Fruit fly (Drosophila melanogaster) whole organism, embryonic: ENCODE results near the gene red.

Experiments used
- Antp ChIP-seq: fragments of 200-800 bp; sonication (Bioruptor generic); optimal IDR thresholded peaks from 3 replicates; lab custom pipeline; 2016; ENCODE audit warnings: missing biosample characterization, missing genetic modification characterization
- Blimp-1 ChIP-seq: fragments of 200-800 bp; sonication (Bioruptor generic); optimal IDR thresholded peaks from 3 replicates; lab custom pipeline; 2018; ENCODE audit warnings: missing biosample characterization, missing genetic modification characterization, mild to moderate bottlenecking, moderate library complexity, missing genetic modification reagents
- CG11085 ChIP-seq: fragments of 200-800 bp; sonication (Bioruptor generic); IDR thresholded peaks from 2 replicates; pipeline ENCODE4 v1.3.6; 2022; ENCODE audit warnings: missing biosample characterization, missing genetic modification characterization
- CG11398 ChIP-seq: fragments of 200-800 bp; sonication (Bioruptor generic); optimal IDR thresholded peaks from 2 replicates; lab custom pipeline; 2016; ENCODE audit warnings: missing biosample characterization, missing genetic modification characterization
- CG12071 ChIP-seq: fragments of 200-800 bp; sonication (Bioruptor generic); optimal IDR thresholded peaks from 3 replicates; lab custom pipeline; 2018; ENCODE audit warnings: missing biosample characterization, mild to moderate bottlenecking, missing genetic modification characterization
- CG12659 ChIP-seq: fragments of 200-800 bp; sonication (Bioruptor generic); optimal IDR thresholded peaks from 3 replicates; lab custom pipeline; 2017; ENCODE audit warnings: mild to moderate bottlenecking, missing biosample characterization, missing genetic modification reagents, missing genetic modification characterization
- CG13894 ChIP-seq: fragments of 200-800 bp; sonication (Bioruptor generic); optimal IDR thresholded peaks from 3 replicates; lab custom pipeline; 2018; ENCODE audit warnings: missing biosample characterization, mild to moderate bottlenecking, missing genetic modification characterization, moderate library complexity
- CG15479 ChIP-seq: fragments of 200-800 bp; sonication (Bioruptor generic); optimal IDR thresholded peaks from 3 replicates; lab custom pipeline; 2019; ENCODE audit warnings: missing biosample characterization, mild to moderate bottlenecking, missing genetic modification characterization, moderate library complexity
- CG15514 ChIP-seq: fragments of 200-800 bp; sonication (Bioruptor generic); optimal IDR thresholded peaks from 3 replicates; lab custom pipeline; 2017; ENCODE audit warnings: missing biosample characterization, missing genetic modification characterization, mild to moderate bottlenecking, moderate library complexity, missing genetic modification reagents
- CG16863 ChIP-seq: fragments of 200-800 bp; sonication (Bioruptor generic); optimal IDR thresholded peaks from 3 replicates; lab custom pipeline; 2016; ENCODE audit warnings: missing biosample characterization, missing genetic modification characterization
- CG17328 ChIP-seq: fragments of 200-800 bp; sonication (Bioruptor generic); IDR thresholded peaks from 2 replicates; pipeline ENCODE4 v1.3.6; 2022; ENCODE audit warnings: missing biosample characterization, missing genetic modification characterization
- CG2199 ChIP-seq: fragments of 200-800 bp; sonication (Bioruptor generic); IDR thresholded peaks from 3 replicates; pipeline ENCODE4 v1.3.6; 2022; ENCODE audit warnings: missing biosample characterization, missing genetic modification characterization
- CG2875 ChIP-seq: fragments of 200-800 bp; sonication (Bioruptor generic); optimal IDR thresholded peaks from 2 replicates; lab custom pipeline; 2017; ENCODE audit warnings: missing biosample characterization, mild to moderate bottlenecking, missing genetic modification characterization, missing genetic modification reagents
- CG33213 ChIP-seq: fragments of 200-800 bp; sonication (Bioruptor generic); optimal IDR thresholded peaks from 3 replicates; lab custom pipeline; 2016; ENCODE audit warnings: missing biosample characterization, missing genetic modification characterization
- CG33557 ChIP-seq: fragments of 200-800 bp; sonication (Bioruptor generic); optimal IDR thresholded peaks from 2 replicates; lab custom pipeline; 2019; ENCODE audit warnings: missing biosample characterization, mild to moderate bottlenecking, missing genetic modification characterization, moderate library complexity
- CG34224 ChIP-seq: fragments of 200-800 bp; sonication (Bioruptor generic); IDR thresholded peaks from 3 replicates; pipeline ENCODE4 v1.3.6; 2022; ENCODE audit warnings: missing biosample characterization, missing genetic modification characterization; ENCODE audit not compliant: partially characterized antibody
- CG42726 ChIP-seq: fragments of 200-800 bp; sonication (Bioruptor generic); IDR thresholded peaks from 2 replicates; pipeline ENCODE4 v1.3.6; 2022; ENCODE audit warnings: missing biosample characterization, missing genetic modification characterization; ENCODE audit not compliant: partially characterized antibody
- CG5245 ChIP-seq: fragments of 200-800 bp; sonication (Bioruptor generic); optimal IDR thresholded peaks from 3 replicates; lab custom pipeline; 2016; ENCODE audit warnings: missing biosample characterization, missing genetic modification characterization
- CG6791 ChIP-seq: fragments of 200-800 bp; sonication (Bioruptor generic); IDR thresholded peaks from 3 replicates; pipeline ENCODE4 v1.3.6; 2022; ENCODE audit warnings: missing biosample characterization, missing genetic modification characterization; ENCODE audit not compliant: partially characterized antibody
- CG8281 ChIP-seq: fragments of 200-800 bp; sonication (Bioruptor generic); optimal IDR thresholded peaks from 2 replicates; lab custom pipeline; 2018; ENCODE audit warnings: missing biosample characterization, mild to moderate bottlenecking, missing genetic modification characterization, moderate library complexity
- CG9215 ChIP-seq: fragments of 200-800 bp; sonication (Bioruptor generic); IDR thresholded peaks from 2 replicates; pipeline ENCODE4 v1.3.6; 2022; ENCODE audit warnings: missing biosample characterization, missing genetic modification characterization
- CrebB ChIP-seq: fragments of 200-800 bp; sonication (Bioruptor generic); optimal IDR thresholded peaks from 3 replicates; lab custom pipeline; 2018; ENCODE audit warnings: missing biosample characterization, mild to moderate bottlenecking, missing genetic modification characterization
- Doc2 ChIP-seq: fragments of 200-800 bp; sonication (Bioruptor generic); IDR thresholded peaks from 2 replicates; pipeline ENCODE4 v1.3.6; 2022; ENCODE audit warnings: missing biosample characterization, missing genetic modification characterization
- ERR ChIP-seq: fragments of 200-800 bp; sonication (Bioruptor generic); optimal IDR thresholded peaks from 2 replicates; lab custom pipeline; 2016; ENCODE audit warnings: missing biosample characterization, missing genetic modification characterization
- Eip74EF ChIP-seq, 2 experiments: fragments of 200-800 bp in 1 of 2; fragments of >200 bp in 1 of 2; sonication (Bioruptor generic) in 1 of 2; optimal IDR thresholded peaks; 2 replicates each; lab custom pipeline; 2017 to 2019; ENCODE audit warnings: missing biosample characterization in 2 of 2, missing genetic modification characterization in 2 of 2, mild to moderate bottlenecking in 1 of 2, moderate library complexity in 1 of 2
- H2.0 ChIP-seq: fragments of 200-800 bp; sonication (Bioruptor generic); IDR thresholded peaks from 2 replicates; pipeline ENCODE4 v1.3.6; 2022; ENCODE audit warnings: missing biosample characterization, missing genetic modification characterization
- NFAT ChIP-seq: fragments of 200-800 bp; sonication (Bioruptor generic); IDR thresholded peaks from 2 replicates; pipeline ENCODE4 v1.3.6; 2022; ENCODE audit warnings: missing biosample characterization, missing genetic modification characterization
- Neu2 ChIP-seq: fragments of 200-800 bp; sonication (Bioruptor generic); optimal IDR thresholded peaks from 3 replicates; lab custom pipeline; 2016; ENCODE audit warnings: missing biosample characterization, missing genetic modification characterization, borderline replicate concordance
- Side ChIP-seq: fragments of 200-800 bp; sonication (Bioruptor generic); optimal IDR thresholded peaks from 2 replicates; lab custom pipeline; 2016; ENCODE audit warnings: missing biosample characterization, missing genetic modification characterization
- Stat92E ChIP-seq, 3 experiments: fragments of >200 bp in 2 of 3; fragments of 200-800 bp in 1 of 3; sonication (Bioruptor generic) in 1 of 3; optimal IDR thresholded peaks; 2 replicates each; lab custom pipeline; 2017 to 2019; ENCODE audit warnings: missing biosample characterization in 3 of 3, missing genetic modification characterization in 3 of 3, mild to moderate bottlenecking in 1 of 3, moderate library complexity in 1 of 3
- Tbp ChIP-seq: fragments of >200 bp; optimal IDR thresholded peaks from 2 replicates; lab custom pipeline; 2018; ENCODE audit warnings: missing biosample characterization, missing genetic modification characterization
- YL-1 ChIP-seq: fragments of 200-800 bp; sonication (Bioruptor generic); optimal IDR thresholded peaks from 3 replicates; lab custom pipeline; 2017; ENCODE audit warnings: missing biosample characterization, mild to moderate bottlenecking, missing genetic modification characterization
- aop ChIP-seq: fragments of 200-800 bp; sonication (Bioruptor generic); IDR thresholded peaks from 2 replicates; pipeline ENCODE4 v1.3.6; 2022; ENCODE audit warnings: missing biosample characterization, missing genetic modification characterization
- btn ChIP-seq: fragments of 200-800 bp; sonication (Bioruptor generic); optimal IDR thresholded peaks from 2 replicates; lab custom pipeline; 2016; ENCODE audit warnings: missing biosample characterization, missing genetic modification characterization
- chif ChIP-seq, 2 experiments: fragments of 200-800 bp; sonication (Bioruptor generic); optimal IDR thresholded peaks; 3 replicates each; lab custom pipeline; 2016; ENCODE audit warnings: missing biosample characterization in 2 of 2, missing genetic modification characterization in 2 of 2
- disco-r ChIP-seq: fragments of 200-800 bp; sonication (Bioruptor generic); optimal IDR thresholded peaks from 2 replicates; lab custom pipeline; 2016; ENCODE audit warnings: missing biosample characterization, missing genetic modification characterization
- dm ChIP-seq: fragments of 200-800 bp; sonication (Bioruptor generic); optimal IDR thresholded peaks from 3 replicates; lab custom pipeline; 2016; ENCODE audit warnings: missing biosample characterization, missing genetic modification characterization
- dmrt99B ChIP-seq: fragments of 200-800 bp; sonication (Bioruptor generic); optimal IDR thresholded peaks from 2 replicates; lab custom pipeline; 2018; ENCODE audit warnings: missing biosample characterization, mild to moderate bottlenecking, missing genetic modification characterization, moderate library complexity
- en ChIP-seq: fragments of 200-800 bp; sonication (Bioruptor generic); optimal IDR thresholded peaks from 2 replicates; lab custom pipeline; 2016; ENCODE audit warnings: missing biosample characterization, missing genetic modification characterization
- fd96Cb ChIP-seq: fragments of 200-800 bp; sonication (Bioruptor generic); optimal IDR thresholded peaks from 2 replicates; lab custom pipeline; 2018; ENCODE audit warnings: missing biosample characterization, mild to moderate bottlenecking, missing genetic modification characterization, moderate library complexity
- gce ChIP-seq: fragments of 200-800 bp; sonication (Bioruptor generic); IDR thresholded peaks from 3 replicates; pipeline ENCODE4 v1.3.6; 2022; ENCODE audit warnings: missing biosample characterization, missing genetic modification characterization
- ken ChIP-seq: fragments of 200-800 bp; sonication (Bioruptor generic); IDR thresholded peaks from 3 replicates; pipeline ENCODE4 v1.3.6; 2022; ENCODE audit warnings: missing biosample characterization, missing genetic modification characterization
- lov ChIP-seq, 2 experiments: fragments of 200-800 bp in 1 of 2; fragments of >200 bp in 1 of 2; sonication (Bioruptor generic) in 1 of 2; IDR thresholded peaks in 1 of 2; optimal IDR thresholded peaks in 1 of 2; 2 replicates in 1 of 2; 3 replicates in 1 of 2; pipeline versions ENCODE4 v1.3.6 to Lab custom; 2017 to 2022; ENCODE audit warnings: missing biosample characterization in 1 of 2, missing genetic modification characterization in 1 of 2
- mirr ChIP-seq: fragments of 200-800 bp; sonication (Bioruptor generic); optimal IDR thresholded peaks from 3 replicates; lab custom pipeline; 2018; ENCODE audit warnings: missing biosample characterization, mild to moderate bottlenecking, missing genetic modification characterization
- phol ChIP-seq: fragments of 200-800 bp; sonication (Bioruptor generic); optimal IDR thresholded peaks from 3 replicates; lab custom pipeline; 2018; ENCODE audit warnings: missing biosample characterization, mild to moderate bottlenecking, missing genetic modification characterization, moderate library complexity
- ranshi ChIP-seq: fragments of 200-800 bp; sonication (Bioruptor generic); IDR thresholded peaks from 2 replicates; pipeline ENCODE4 v1.3.6; 2022; ENCODE audit warnings: missing biosample characterization, missing genetic modification characterization
- sr ChIP-seq: fragments of 200-800 bp; sonication (Bioruptor generic); IDR thresholded peaks from 3 replicates; pipeline ENCODE4 v1.3.6; 2022; ENCODE audit warnings: missing biosample characterization, missing genetic modification characterization
- vfl ChIP-seq: fragments of 200-800 bp; sonication (Bioruptor generic); optimal IDR thresholded peaks from 2 replicates; lab custom pipeline; 2016; ENCODE audit warnings: missing biosample characterization, missing genetic modification characterization
- vnd ChIP-seq: fragments of 200-800 bp; sonication (Bioruptor generic); IDR thresholded peaks from 3 replicates; pipeline ENCODE4 v1.3.6; 2022; ENCODE audit warnings: missing biosample characterization, missing genetic modification characterization; ENCODE audit not compliant: partially characterized antibody
- zen2 ChIP-seq: fragments of 200-800 bp; sonication (Bioruptor generic); IDR thresholded peaks from 3 replicates; pipeline ENCODE4 v1.3.6; 2022; ENCODE audit warnings: missing biosample characterization, missing genetic modification characterization; ENCODE audit not compliant: partially characterized antibody

The red gene

DNA sequence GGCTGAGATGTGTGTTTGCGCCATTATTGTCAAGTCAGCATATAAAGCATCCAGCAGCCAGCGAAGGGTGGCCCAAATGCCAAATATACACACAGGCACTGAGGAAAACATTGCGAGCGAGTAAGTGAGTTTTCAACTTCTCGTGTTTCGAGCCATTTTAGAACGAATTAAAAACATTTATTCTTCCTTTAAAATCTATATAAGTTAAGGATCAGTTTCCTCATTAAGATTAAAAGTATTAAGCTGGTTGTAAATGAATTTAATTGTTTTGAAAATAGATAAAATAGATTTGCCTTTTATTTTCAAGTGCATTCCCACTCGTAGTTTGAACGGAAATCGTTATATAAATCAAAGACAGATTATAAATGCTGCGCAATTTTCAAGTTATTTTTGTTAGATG lies 62.5 kb downstream of the red start (continued):
- no peak for TF ChIP-seq ERR (GFP tag; lab: Kevin White, UChicago)
- peak; percentile 16 for TF ChIP-seq CG12659 (GFP tag; lab: Kevin White, UChicago)
- no peak for TF ChIP-seq Side (GFP tag; lab: Kevin White, UChicago)
- TF ChIP-seq NFAT (GFP tag; lab: Robert Waterston, UW): no peak
- TF ChIP-seq CG33557: no peak
- TF ChIP-seq CG16863: no peak
- TF ChIP-seq lov (optimal IDR thresholded peaks at IDR 0.05; lab: Kevin White, UChicago): no peak
- no peak for TF ChIP-seq lov (GFP tag; IDR thresholded peaks at IDR 0.05; lab: Robert Waterston, UW)
- TF ChIP-seq CG34224 (GFP tag; lab: Robert Waterston, UW): no peak
- 0 out of 2 replicates have a peak, but pooled peaks have one; percentile 9 for TF ChIP-seq CG17328 (GFP tag; lab: Robert Waterston, UW)
- TF ChIP-seq CG11398 (GFP tag; lab: Kevin White, UChicago): no peak
- peak; percentile 53 for TF ChIP-seq Blimp-1 (GFP tag; lab: Kevin White, UChicago)
- no peak for TF ChIP-seq dm (GFP tag; lab: Kevin White, UChicago)
- TF ChIP-seq zen2: no peak
- no peak for TF ChIP-seq Neu2 (GFP tag; lab: Kevin White, UChicago)
- no peak for TF ChIP-seq Stat92E (GFP tag; optimal IDR thresholded peaks at IDR 0.05; lab: Kevin White, UChicago)
- no peak for TF ChIP-seq en
- no peak for TF ChIP-seq vnd (GFP tag; lab: Robert Waterston, UW)
- TF ChIP-seq phol (tag; lab: Kevin White, UChicago): peak; percentile 42
- TF ChIP-seq CG15514 (GFP tag; lab: Kevin White, UChicago): peak; percentile 12
- peak; percentile 13 for TF ChIP-seq CG12071 (GFP tag; lab: Kevin White, UChicago)
- TF ChIP-seq ranshi (GFP tag; lab: Robert Waterston, UW): no peak
- TF ChIP-seq gce (GFP tag; lab: Robert Waterston, UW): no peak
- no peak for TF ChIP-seq CrebB
- no peak for TF ChIP-seq disco-r (GFP tag; lab: Kevin White, UChicago)
- no peak for TF ChIP-seq CG2875 (GFP tag; lab: Kevin White, UChicago)
- no peak for TF ChIP-seq chif (GFP tag; optimal IDR thresholded peaks at IDR 0.05; lab: Kevin White, UChicago)
- TF ChIP-seq H2.0: no peak
- no peak for TF ChIP-seq CG42726 (GFP tag; lab: Robert Waterston, UW)
- peak; percentile 32 for TF ChIP-seq fd96Cb (tag; lab: Kevin White, UChicago)
- TF ChIP-seq sr: no peak
- peak; percentile 56 for TF ChIP-seq dmrt99B (tag; lab: Kevin White, UChicago)
- TF ChIP-seq mirr (GFP tag; lab: Kevin White, UChicago): no peak
- TF ChIP-seq Tbp (GFP tag; lab: Kevin White, UChicago): no peak
- TF ChIP-seq Antp (GFP tag; lab: Kevin White, UChicago): no peak
- TF ChIP-seq Eip74EF (GFP tag; optimal IDR thresholded peaks at IDR 0.05; lab: Kevin White, UChicago): peak in 1 of 2 experiments; percentile 16
- no peak for TF ChIP-seq CG8281 (tag; lab: Kevin White, UChicago)
- no peak for TF ChIP-seq Doc2 (GFP tag; lab: Robert Waterston, UW)
- TF ChIP-seq CG2199 (GFP tag; lab: Robert Waterston, UW): no peak
- TF ChIP-seq CG33213 (GFP tag; lab: Kevin White, UChicago): no peak
- TF ChIP-seq CG11085 (GFP tag; lab: Robert Waterston, UW): no peak
- TF ChIP-seq CG9215 (GFP tag; lab: Robert Waterston, UW): no peak
- TF ChIP-seq CG5245 (GFP tag; lab: Kevin White, UChicago): no peak
- no peak for TF ChIP-seq btn (GFP tag; lab: Kevin White, UChicago)
- TF ChIP-seq CG13894: no peak
- no peak for TF ChIP-seq YL-1 (GFP tag; lab: Kevin White, UChicago)
- no peak for TF ChIP-seq ken (GFP tag; lab: Robert Waterston, UW)
- TF ChIP-seq aop: no peak
- no peak for TF ChIP-seq CG15479 (GFP tag; lab: Kevin White, UChicago)
- TF ChIP-seq CG6791 (GFP tag; lab: Robert Waterston, UW): no peak
- no peak for TF ChIP-seq vfl
